Worm (Caenorhabditis elegans): ENCODE results near the gene Y48G9A.6.

ce11 chrIII:2137490-2137889 is 19.8 kb downstream of the Y48G9A.6 start:
- TF ChIP-seq ref-1 (GFP tag; conservative IDR thresholded peaks at IDR 0.05), result no peak
- no peak for TF ChIP-seq tab-1 (GFP tag; IDR thresholded peaks at IDR 0.05)
- no peak for TF ChIP-seq ztf-29 (GFP tag; IDR thresholded peaks at IDR 0.05)
- TF ChIP-seq cog-1 (tag; optimal IDR thresholded peaks at IDR 0.05), result no peak
- TF ChIP-seq flt-1 (GFP tag; IDR thresholded peaks at IDR 0.05), result no peak
- TF ChIP-seq med-1 (GFP tag; optimal IDR thresholded peaks at IDR 0.05; ENCODE audit: insufficient read depth), result no peak
